Fruit fly (Drosophila melanogaster) whole organism, prepupa: ENCODE data around the gene bsf.
A peak's percentile ranks its signal among the peaks of the same experiment; 100 is the strongest.

Source experiments
- CG3919 ChIP-seq: fragments of 200-800 bp; sonication (Bioruptor generic); optimal IDR thresholded peaks from 3 replicates; lab custom pipeline; 2016; ENCODE audit warnings: missing biosample characterization, missing genetic modification characterization
- CG6808 ChIP-seq: fragments of 200-800 bp; sonication (Bioruptor generic); optimal IDR thresholded peaks from 3 replicates; lab custom pipeline; 2017; ENCODE audit warnings: missing biosample characterization, missing genetic modification characterization, mild to moderate bottlenecking, moderate library complexity, missing genetic modification reagents
- Eip78C ChIP-seq: fragments of 200-800 bp; sonication (Bioruptor generic); peaks from one replicate; lab custom pipeline; 2016; ENCODE audit warnings: missing biosample characterization, missing genetic modification characterization
- Ets21C ChIP-seq: fragments of 200-800 bp; sonication (Bioruptor generic); optimal IDR thresholded peaks from 3 replicates; lab custom pipeline; 2016; ENCODE audit warnings: missing biosample characterization, missing genetic modification characterization
- Hr4 ChIP-seq: fragments of 200-800 bp; sonication (Bioruptor generic); optimal IDR thresholded peaks from 3 replicates; lab custom pipeline; 2016; ENCODE audit warnings: missing biosample characterization, missing genetic modification characterization
- Sox102F ChIP-seq: fragments of 200-800 bp; sonication (Bioruptor generic); optimal IDR thresholded peaks from 2 replicates; lab custom pipeline; 2016; ENCODE audit warnings: missing biosample characterization, mild to moderate bottlenecking, missing genetic modification characterization
- eg ChIP-seq: fragments of 200-800 bp; sonication (Bioruptor generic); IDR thresholded peaks from 3 replicates; pipeline ENCODE4 v1.3.6; 2022; ENCODE audit warnings: missing biosample characterization, missing genetic modification characterization
- lz ChIP-seq: fragments of 200-800 bp; sonication (Bioruptor generic); optimal IDR thresholded peaks from 3 replicates; lab custom pipeline; 2016; ENCODE audit warnings: missing biosample characterization, missing genetic modification characterization
- topi ChIP-seq: fragments of 200-800 bp; sonication (Bioruptor generic); optimal IDR thresholded peaks from 3 replicates; lab custom pipeline; 2016; ENCODE audit warnings: missing biosample characterization, missing genetic modification characterization

DNA sequence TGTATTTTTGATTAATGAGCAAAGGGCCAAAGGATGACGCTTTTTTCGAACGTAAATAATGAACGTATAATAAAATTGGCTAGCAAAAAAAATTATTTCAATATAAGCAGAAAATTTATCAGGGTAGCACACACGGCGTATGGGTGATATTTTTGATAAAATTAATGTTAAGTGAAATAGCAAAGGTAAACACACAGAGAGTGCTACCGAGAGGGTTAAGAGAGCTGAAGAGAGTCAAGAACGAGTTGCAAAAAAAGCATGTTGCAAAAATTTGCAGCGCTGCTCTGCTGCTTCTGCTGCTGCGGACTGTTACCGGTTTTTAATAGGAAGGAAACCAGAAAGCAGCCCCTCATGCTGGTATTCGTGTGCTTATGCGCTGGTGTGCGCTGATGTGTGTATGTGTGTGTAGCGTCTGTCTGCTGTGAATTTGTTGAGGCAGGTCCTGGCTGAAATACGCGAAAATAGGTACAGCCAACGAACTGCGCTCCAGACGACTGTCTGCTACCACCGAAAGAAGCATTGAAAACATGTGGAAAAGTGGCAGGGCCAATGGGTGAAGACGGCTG, 15.2 kb upstream of the bsf start:
- no peak for TF ChIP-seq topi (GFP tag; lab: Kevin White, UChicago)
- TF ChIP-seq Eip78C (GFP tag; lab: Kevin White, UChicago): peak; percentile 56
- TF ChIP-seq Hr4 (GFP tag; lab: Kevin White, UChicago): no peak
- TF ChIP-seq CG6808 (GFP tag; lab: Kevin White, UChicago): peak; percentile 42
- no peak for TF ChIP-seq lz (GFP tag; lab: Kevin White, UChicago)
- TF ChIP-seq eg (GFP tag; lab: Robert Waterston, UW): 0 out of 3 replicates have a peak, but pooled peaks have one; percentile 8
- peak; percentile 21 for TF ChIP-seq Sox102F (GFP tag; lab: Kevin White, UChicago)
- TF ChIP-seq Ets21C (GFP tag; lab: Kevin White, UChicago): no peak
- TF ChIP-seq CG3919: no peak
